Fruit fly (Drosophila melanogaster): ENCODE results near the gene HDAC4.

dm6 chrX:13302615-13303526 is 17.4 kb upstream of the HDAC4 start:
- TF ChIP-seq psq (optimal IDR thresholded peaks at IDR 0.05) (no peak), ttk (optimal IDR thresholded peaks at IDR 0.05) (no peak), Sin3A (optimal IDR thresholded peaks at IDR 0.05) (no peak), h (optimal IDR thresholded peaks at IDR 0.05) (no peak), insv (optimal IDR thresholded peaks at IDR 0.05) (no peak), Myc (optimal IDR thresholded peaks at IDR 0.05) (no peak)
